Worm (Caenorhabditis elegans) whole organism, L4 larva: ENCODE results near the gene F58B4.3.

Experiments
- D1046.2 ChIP-seq: fragments of 200-800 bp; sonication (Bioruptor generic); IDR thresholded peaks from 2 replicates; pipeline ENCODE4 v1.3.6; 2022; ENCODE audit warnings: missing genetic modification characterization, missing compliant biosample characterization
- F10B5.3 ChIP-seq: sonication (generic microtip); optimal IDR thresholded peaks from 2 replicates; lab custom pipeline; 2016; ENCODE audit warnings: mild to moderate bottlenecking, missing genetic modification characterization, missing compliant biosample characterization
- F37D6.2 ChIP-seq: sonication (generic microtip); optimal IDR thresholded peaks from 2 replicates; lab custom pipeline; 2016; ENCODE audit warnings: mild to moderate bottlenecking, missing genetic modification characterization, missing compliant biosample characterization
- F44E2.7 ChIP-seq: fragments of 200-800 bp; sonication (Bioruptor generic); IDR thresholded peaks from 2 replicates; pipeline ENCODE4 v2.1.2; 2022; ENCODE audit warnings: missing genetic modification characterization, missing compliant biosample characterization
- F49E8.2 ChIP-seq: sonication (generic microtip); optimal IDR thresholded peaks from 2 replicates; lab custom pipeline; 2016; ENCODE audit warnings: missing compliant biosample characterization, mild to moderate bottlenecking, missing genetic modification characterization, borderline replicate concordance
- T20F7.1 ChIP-seq: fragments of 200-800 bp; sonication (Bioruptor generic); optimal IDR thresholded peaks from 2 replicates; lab custom pipeline; 2018; ENCODE audit warnings: mild to moderate bottlenecking, missing genetic modification characterization, missing compliant biosample characterization
- Y75B8A.6 ChIP-seq: fragments of 200-800 bp; sonication (Bioruptor generic); IDR thresholded peaks from 2 replicates; pipeline ENCODE4 v1.3.6; 2022; ENCODE audit warnings: missing genetic modification reagents, missing genetic modification characterization, missing compliant biosample characterization
- aha-1 ChIP-seq: fragments of 150-350 bp; peaks from one replicate; lab custom pipeline; 2014; ENCODE audit warnings: missing biosample characterization, missing genetic modification characterization
- aly-2 ChIP-seq: sonication (generic microtip); optimal IDR thresholded peaks from 2 replicates; lab custom pipeline; 2018; ENCODE audit warnings: missing biosample characterization, missing genetic modification characterization
- attf-4 ChIP-seq: sonication (generic microtip); optimal IDR thresholded peaks from 3 replicates; lab custom pipeline; 2017; ENCODE audit warnings: missing biosample characterization, missing genetic modification characterization
- ceh-32 ChIP-seq: sonication (generic microtip); optimal IDR thresholded peaks from 2 replicates; lab custom pipeline; 2016; ENCODE audit warnings: mild to moderate bottlenecking, missing genetic modification characterization, missing compliant biosample characterization; ENCODE audit not compliant: poor library complexity
- daf-19 ChIP-seq: fragments of 200-800 bp; sonication (Bioruptor generic); conservative IDR thresholded peaks from 2 replicates; pipeline ENCODE4 v1.3.6; 2022; ENCODE audit warnings: missing genetic modification characterization, missing compliant biosample characterization
- daf-8 ChIP-seq: fragments of 200-800 bp; sonication (Bioruptor generic); IDR thresholded peaks from 2 replicates; pipeline ENCODE4 v1.3.6; 2022; ENCODE audit warnings: missing genetic modification characterization, missing compliant biosample characterization
- dmd-8 ChIP-seq: fragments of 200-800 bp; sonication (Bioruptor generic); IDR thresholded peaks from 2 replicates; pipeline ENCODE4 v1.3.6; 2022; ENCODE audit warnings: missing genetic modification characterization, missing compliant biosample characterization
- dmd-9 ChIP-seq: fragments of 200-800 bp; sonication (Bioruptor generic); IDR thresholded peaks from 2 replicates; pipeline ENCODE4 v1.3.6; 2022; ENCODE audit warnings: missing genetic modification reagents, missing genetic modification characterization, missing compliant biosample characterization
- dpl-1 ChIP-seq: fragments of 150-350 bp; optimal IDR thresholded peaks from 2 replicates; lab custom pipeline; 2014; ENCODE audit warnings: missing biosample characterization, missing genetic modification reagents, missing genetic modification characterization
- duxl-1 ChIP-seq: sonication (generic microtip); optimal IDR thresholded peaks from 2 replicates; lab custom pipeline; 2016; ENCODE audit warnings: mild to moderate bottlenecking, missing genetic modification characterization, moderate library complexity, missing compliant biosample characterization; ENCODE audit not compliant: poor library complexity
- egl-43 ChIP-seq: fragments of 200-800 bp; sonication (Bioruptor generic); IDR thresholded peaks from 2 replicates; pipeline ENCODE4 v1.3.6; 2022; ENCODE audit warnings: missing genetic modification reagents, missing genetic modification characterization, missing compliant biosample characterization
- fkh-10 ChIP-seq: fragments of 150-350 bp; optimal IDR thresholded peaks from 2 replicates; lab custom pipeline; 2014; ENCODE audit warnings: missing biosample characterization, missing genetic modification reagents, missing genetic modification characterization
- gei-8 ChIP-seq: fragments of 200-800 bp; sonication (Bioruptor generic); optimal IDR thresholded peaks from 2 replicates; lab custom pipeline; 2018; ENCODE audit warnings: mild to moderate bottlenecking, missing genetic modification characterization, missing compliant biosample characterization
- hif-1 ChIP-seq, 2 experiments: sonication (generic microtip); optimal IDR thresholded peaks; 2 replicates each; lab custom pipeline; 2016 to 2017; ENCODE audit warnings: missing compliant biosample characterization in 2 of 2, missing genetic modification characterization in 2 of 2, missing genetic modification reagents in 2 of 2, missing genotype in 2 of 2, mild to moderate bottlenecking in 1 of 2
- hlh-11 ChIP-seq: fragments of 200-800 bp; sonication (Bioruptor generic); optimal IDR thresholded peaks from 2 replicates; lab custom pipeline; 2018; ENCODE audit warnings: mild to moderate bottlenecking, missing genetic modification characterization, missing compliant biosample characterization
- hmg-1.1 ChIP-seq: fragments of 200-800 bp; sonication (Bioruptor generic); IDR thresholded peaks from 2 replicates; pipeline ENCODE4 v1.3.6; 2022; ENCODE audit warnings: missing genetic modification reagents, missing genetic modification characterization, missing compliant biosample characterization
- lin-13 ChIP-seq: fragments of 150-350 bp; optimal IDR thresholded peaks from 2 replicates; lab custom pipeline; 2014; ENCODE audit warnings: missing biosample characterization, missing genetic modification reagents, missing genetic modification characterization
- lin-15B ChIP-seq: fragments of 150-350 bp; sonication (generic microtip); optimal IDR thresholded peaks from 3 replicates; lab custom pipeline; 2014; ENCODE audit warnings: missing biosample characterization, missing genetic modification characterization
- lin-29 ChIP-seq: fragments of 200-800 bp; sonication (Bioruptor generic); IDR thresholded peaks from 2 replicates; pipeline ENCODE4 v1.3.6; 2022; ENCODE audit warnings: missing genetic modification reagents, missing genetic modification characterization, missing compliant biosample characterization
- lin-38 ChIP-seq: fragments of 200-800 bp; sonication (Bioruptor generic); IDR thresholded peaks from 2 replicates; pipeline ENCODE4 v1.3.6; 2022; ENCODE audit warnings: missing genetic modification reagents, missing genetic modification characterization, missing compliant biosample characterization
- lir-3 ChIP-seq: sonication (generic microtip); optimal IDR thresholded peaks from 2 replicates; lab custom pipeline; 2016; ENCODE audit warnings: mild to moderate bottlenecking, missing genetic modification characterization, missing compliant biosample characterization
- madf-9 ChIP-seq: fragments of 200-800 bp; sonication (Bioruptor generic); conservative IDR thresholded peaks from 2 replicates; pipeline ENCODE4 v1.3.6; 2022; ENCODE audit warnings: missing genetic modification reagents, missing genetic modification characterization, missing compliant biosample characterization
- mdl-1 ChIP-seq, 2 experiments: fragments of 150-350 bp in 1 of 2; sonication (generic microtip) in 1 of 2; optimal IDR thresholded peaks; 2 replicates each; lab custom pipeline; 2014 to 2017; ENCODE audit warnings: missing biosample characterization in 2 of 2, missing genetic modification characterization in 2 of 2
- mdt-29 ChIP-seq: fragments of 200-800 bp; sonication (Bioruptor generic); IDR thresholded peaks from 2 replicates; pipeline ENCODE4 v1.3.6; 2022; ENCODE audit warnings: missing genetic modification reagents, missing genetic modification characterization, missing compliant biosample characterization
- mes-2 ChIP-seq: sonication (generic microtip); optimal IDR thresholded peaks from 2 replicates; lab custom pipeline; 2016; ENCODE audit warnings: missing genotype, mild to moderate bottlenecking, missing genetic modification characterization, missing compliant biosample characterization; ENCODE audit not compliant: poor library complexity, severe bottlenecking
- mxl-2 ChIP-seq: fragments of 200-800 bp; sonication (Bioruptor generic); conservative IDR thresholded peaks from 2 replicates; pipeline ENCODE4 v1.3.6; 2022; ENCODE audit warnings: missing genetic modification reagents, missing genetic modification characterization, missing compliant biosample characterization
- nhr-102 ChIP-seq: sonication (generic microtip); optimal IDR thresholded peaks from 2 replicates; lab custom pipeline; 2016; ENCODE audit warnings: mild to moderate bottlenecking, missing genetic modification characterization, moderate library complexity, missing compliant biosample characterization
- nhr-28 ChIP-seq: fragments of 150-350 bp; optimal IDR thresholded peaks from 2 replicates; lab custom pipeline; 2014; ENCODE audit warnings: missing biosample characterization, missing genetic modification characterization
- nhr-6 ChIP-seq: fragments of 150-350 bp; optimal IDR thresholded peaks from 2 replicates; lab custom pipeline; 2014; ENCODE audit warnings: missing biosample characterization, missing genetic modification characterization
- nhr-77 ChIP-seq: fragments of 150-350 bp; optimal IDR thresholded peaks from 2 replicates; lab custom pipeline; 2014; ENCODE audit warnings: missing biosample characterization, missing genetic modification characterization
- pha-4 ChIP-seq, 2 experiments: fragments of 150-350 bp in 1 of 2; fragments of 200-800 bp in 1 of 2; sonication (Bioruptor generic) in 1 of 2; IDR thresholded peaks in 1 of 2; optimal IDR thresholded peaks in 1 of 2; 2 replicates each; pipeline versions ENCODE4 v1.3.6 to Lab custom; 2014 to 2022; ENCODE audit warnings: missing genetic modification characterization in 2 of 2, missing genetic modification reagents in 2 of 2, missing biosample characterization in 1 of 2, missing compliant biosample characterization in 1 of 2
- php-3 ChIP-seq: fragments of 200-800 bp; sonication (Bioruptor generic); IDR thresholded peaks from 2 replicates; pipeline ENCODE4 v1.3.6; 2022; ENCODE audit warnings: missing genetic modification reagents, missing genetic modification characterization, missing compliant biosample characterization
- rbr-2 ChIP-seq: sonication (generic microtip); optimal IDR thresholded peaks from 2 replicates; lab custom pipeline; 2016; ENCODE audit warnings: missing genotype, missing genetic modification characterization, missing compliant biosample characterization
- sdz-12 ChIP-seq: fragments of 200-800 bp; sonication (Bioruptor generic); optimal IDR thresholded peaks from 2 replicates; lab custom pipeline; 2018; ENCODE audit warnings: mild to moderate bottlenecking, missing genetic modification characterization, missing compliant biosample characterization
- skn-1 ChIP-seq: fragments of 150-350 bp; optimal IDR thresholded peaks from 2 replicates; lab custom pipeline; 2014; ENCODE audit warnings: missing biosample characterization, missing genetic modification characterization
- snpc-1.2 ChIP-seq: fragments of 200-800 bp; sonication (Bioruptor generic); IDR thresholded peaks from 2 replicates; pipeline ENCODE4 v1.3.6; 2022; ENCODE audit warnings: missing genetic modification reagents, missing genetic modification characterization, missing compliant biosample characterization
- spr-3 ChIP-seq: fragments of 200-800 bp; sonication (Bioruptor generic); optimal IDR thresholded peaks from 2 replicates; lab custom pipeline; 2018; ENCODE audit warnings: mild to moderate bottlenecking, missing genetic modification characterization, missing compliant biosample characterization
- tag-97 ChIP-seq: fragments of 200-800 bp; sonication (Bioruptor generic); IDR thresholded peaks from 2 replicates; pipeline ENCODE4 v1.3.6; 2022; ENCODE audit warnings: missing genetic modification characterization, missing compliant biosample characterization
- unc-130 ChIP-seq: sonication (generic microtip); optimal IDR thresholded peaks from 2 replicates; lab custom pipeline; 2016; ENCODE audit warnings: missing genetic modification reagents, missing genetic modification characterization, missing compliant biosample characterization
- unc-39 ChIP-seq: sonication (generic microtip); optimal IDR thresholded peaks from 2 replicates; lab custom pipeline; 2017; ENCODE audit warnings: missing biosample characterization, missing genetic modification characterization
- unc-62 ChIP-seq, 3 experiments: fragments of 150-350 bp in 1 of 3; sonication (generic microtip); optimal IDR thresholded peaks in 2 of 3; peaks in 1 of 3; 1 replicate in 1 of 3; 2 replicates in 2 of 3; lab custom pipeline; 2014 to 2017; ENCODE audit warnings: missing biosample characterization in 3 of 3, missing genetic modification characterization in 3 of 3, missing genetic modification reagents in 3 of 3, missing genotype in 1 of 3
- vab-7 ChIP-seq: fragments of 200-800 bp; sonication (Bioruptor generic); IDR thresholded peaks from 2 replicates; pipeline ENCODE4 v1.3.6; 2022; ENCODE audit warnings: missing genetic modification reagents, missing genetic modification characterization, missing compliant biosample characterization
- zip-11 ChIP-seq: fragments of 200-800 bp; sonication (Bioruptor generic); IDR thresholded peaks from 2 replicates; pipeline ENCODE4 v1.3.6; 2022; ENCODE audit warnings: missing genetic modification characterization, missing compliant biosample characterization

Gene F58B4.3

ce11 chrV:10965501-10965900, 35.9 kb downstream of the F58B4.3 start, which contains the start of the genes ctf-4 and eef-1G (continued):
- TF ChIP-seq madf-9 (GFP tag; lab: Robert Waterston, UW) (peak; percentile 87; the same call in 1 of the 2 replicates), aly-2 (tag; lab: Kevin White, UChicago) (no peak), D1046.2 (GFP tag; lab: Robert Waterston, UW) (no peak), Y75B8A.6 (GFP tag; lab: Robert Waterston, UW) (peak; percentile 73; the same call in 1 of the 2 replicates), hmg-1.1 (peak; percentile 94), F49E8.2 (tag; lab: Kevin White, UChicago) (peak; percentile 51), aha-1 (peak; percentile 99), ceh-32 (tag; lab: Kevin White, UChicago) (peak; percentile 56), unc-62 (GFP tag; optimal IDR thresholded peaks at IDR 0.05 in 1 of 2; lab: Kevin White, UChicago) (peak in 1 of 2 experiments; percentile 97), unc-62 (tag; optimal IDR thresholded peaks at IDR 0.05; lab: Kevin White, UChicago) (no peak), mes-2 (tag; lab: Kevin White, UChicago) (peak; percentile 93), F10B5.3 (tag; lab: Kevin White, UChicago) (peak; percentile 79), T20F7.1 (GFP tag; lab: Kevin White, UChicago) (peak; percentile 91), hif-1 (tag; optimal IDR thresholded peaks at IDR 0.05; lab: Kevin White, UChicago) (peak; percentile 62 to 84), spr-3 (peak; percentile 66), tag-97 (GFP tag; lab: Robert Waterston, UW) (no peak), mxl-2 (GFP tag; lab: Robert Waterston, UW) (no peak), snpc-1.2 (GFP tag; lab: Robert Waterston, UW) (peak; percentile 71; the same call in 1 of the 2 replicates), php-3 (GFP tag; lab: Robert Waterston, UW) (peak; percentile 82), daf-19 (GFP tag; lab: Robert Waterston, UW) (no peak), lin-38 (GFP tag; lab: Robert Waterston, UW) (peak; percentile 99), dpl-1 (GFP tag; lab: Kevin White, UChicago) (peak; percentile 98), rbr-2 (peak; percentile 95), nhr-28 (tag; lab: Kevin White, UChicago) (peak; percentile 97), fkh-10 (peak; percentile 87), sdz-12 (no peak), lin-13 (GFP tag; lab: Kevin White, UChicago) (peak; percentile 92), F37D6.2 (tag; lab: Kevin White, UChicago) (peak; percentile 86), pha-4 (GFP tag; IDR thresholded peaks at IDR 0.05; lab: Robert Waterston, UW) (peak; percentile 92), pha-4 (tag; optimal IDR thresholded peaks at IDR 0.05; lab: Kevin White, UChicago) (peak; percentile 100), nhr-77 (tag; lab: Kevin White, UChicago) (peak; percentile 98), hlh-11 (tag; lab: Kevin White, UChicago) (peak; percentile 98), nhr-6 (tag; lab: Kevin White, UChicago) (peak; percentile 97), egl-43 (peak; percentile 60; the same call in 1 of the 2 replicates), lir-3 (tag; lab: Kevin White, UChicago) (peak; percentile 6), F44E2.7 (no peak), unc-130 (GFP tag; lab: Kevin White, UChicago) (peak; percentile 84), mdt-29 (GFP tag; lab: Robert Waterston, UW) (peak; percentile 89), mdl-1 (tag; optimal IDR thresholded peaks at IDR 0.05; lab: Kevin White, UChicago) (peak in 1 of 2 experiments; percentile 76), duxl-1 (tag; lab: Kevin White, UChicago) (peak; percentile 92), vab-7 (GFP tag; lab: Robert Waterston, UW) (peak; percentile 64), nhr-102 (tag; lab: Kevin White, UChicago) (peak; percentile 96), dmd-9 (GFP tag; lab: Robert Waterston, UW) (peak; percentile 74), lin-15B (tag; lab: Kevin White, UChicago) (peak; percentile 77), daf-8 (GFP tag; lab: Robert Waterston, UW) (no peak), lin-29 (peak; percentile 86), skn-1 (tag; lab: Kevin White, UChicago) (no peak), zip-11 (GFP tag; lab: Robert Waterston, UW) (no peak), gei-8 (GFP tag; lab: Kevin White, UChicago) (no peak), unc-39 (tag; lab: Kevin White, UChicago) (no peak), attf-4 (tag; lab: Kevin White, UChicago) (no peak), dmd-8 (GFP tag; lab: Robert Waterston, UW) (peak; percentile 34; the same call in 1 of the 2 replicates)
